Worm (Caenorhabditis elegans): ENCODE results near the gene lin-15B.

Gene lin-15B

DNA sequence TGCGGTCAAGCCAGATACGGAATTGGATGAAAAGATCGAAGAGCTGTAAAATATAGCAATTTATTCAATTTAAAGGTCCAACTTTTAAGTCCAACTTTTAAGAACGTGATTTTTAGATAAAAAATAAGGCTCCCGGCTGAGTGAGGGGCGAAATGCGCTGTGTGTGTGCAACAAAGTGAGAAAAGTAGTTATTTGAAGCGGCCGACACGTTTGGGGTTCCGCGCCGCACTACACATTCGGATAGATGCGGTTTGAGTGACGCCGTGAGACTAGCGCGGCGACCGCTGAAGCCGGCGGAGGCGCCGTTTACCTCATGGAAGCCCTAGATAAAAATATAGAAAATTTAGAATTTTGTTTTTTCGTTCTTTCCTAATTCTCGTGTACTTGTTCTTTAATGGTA, 44.9 kb downstream of the lin-15B start:
- TF ChIP-seq ets-7 (tag; optimal IDR thresholded peaks at IDR 0.05) (no peak), F13C5.2 (tag; optimal IDR thresholded peaks at IDR 0.05) (no peak), ceh-13 (GFP tag; optimal IDR thresholded peaks at IDR 0.05) (no peak), hmg-4 (GFP tag; optimal IDR thresholded peaks at IDR 0.05) (no peak), tbx-37 (GFP tag; conservative IDR thresholded peaks at IDR 0.05) (no peak), pes-1 (GFP tag; IDR thresholded peaks at IDR 0.05) (no peak), tra-4 (tag; optimal IDR thresholded peaks at IDR 0.05) (no peak), sea-1 (GFP tag; conservative IDR thresholded peaks at IDR 0.05) (no peak), B0310.2 (tag; optimal IDR thresholded peaks at IDR 0.05) (no peak), aly-1 (tag; optimal IDR thresholded peaks at IDR 0.05) (no peak), hnd-1 (tag; optimal IDR thresholded peaks at IDR 0.05) (no peak), ama-1 (optimal IDR thresholded peaks at IDR 0.05) (no peak), tbx-11 (GFP tag; IDR thresholded peaks at IDR 0.05) (no peak), scrt-1 (GFP tag; IDR thresholded peaks at IDR 0.05) (no peak), flt-1 (GFP tag; IDR thresholded peaks at IDR 0.05) (no peak), hmbx-1 (tag; optimal IDR thresholded peaks at IDR 0.05) (no peak)

DNA sequence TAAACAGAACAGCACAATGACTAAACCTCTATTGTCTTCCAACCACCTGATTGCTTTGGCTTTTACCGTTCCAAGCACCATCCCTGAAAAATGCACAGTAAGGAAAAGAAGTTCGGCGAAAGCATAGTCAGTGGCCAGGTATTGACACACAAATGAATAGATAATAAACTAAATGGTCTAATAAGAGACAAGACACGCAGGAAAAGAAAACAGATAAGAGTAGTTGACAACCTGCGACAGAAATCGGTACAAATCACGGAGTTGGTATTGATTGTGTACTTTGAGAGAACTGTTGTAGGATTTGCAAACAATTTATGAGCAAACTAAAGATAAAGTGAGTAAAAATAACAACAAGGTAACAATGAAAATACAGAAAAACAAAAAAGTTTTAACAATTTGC, 45.5 kb downstream of the lin-15B start, which contains the start of gene Y7A5A.1:
Gene Y7A5A.1, minus strand, starts transcription at position 83 of the 400 bp plus-strand sequence.
- TF ChIP-seq scrt-1 (GFP tag; IDR thresholded peaks at IDR 0.05) (no peak), tbx-37 (GFP tag; conservative IDR thresholded peaks at IDR 0.05) (no peak), ama-1 (optimal IDR thresholded peaks at IDR 0.05) (no peak), pes-1 (GFP tag; IDR thresholded peaks at IDR 0.05) (no peak), B0310.2 (tag; optimal IDR thresholded peaks at IDR 0.05) (no peak), flt-1 (GFP tag; IDR thresholded peaks at IDR 0.05) (no peak)

DNA sequence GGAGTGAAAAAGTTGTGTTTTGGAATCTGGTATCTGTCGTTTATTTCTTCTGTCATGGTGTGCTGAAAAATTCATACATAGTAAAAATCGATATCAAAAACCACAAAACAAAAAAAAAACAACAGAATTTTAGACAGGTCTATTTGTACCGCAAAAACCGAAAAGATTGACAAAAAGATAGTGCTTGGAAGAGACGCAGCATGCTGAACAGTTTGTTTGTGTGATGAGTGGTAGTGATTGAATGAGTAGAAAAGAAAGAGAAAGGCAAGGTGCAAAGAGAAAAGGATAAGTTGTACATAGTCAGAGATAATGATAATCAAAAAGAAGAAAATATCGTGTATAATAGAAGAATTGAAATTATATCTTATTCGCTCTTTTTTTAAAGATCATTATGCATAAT, 46.8 kb downstream of the lin-15B start, which contains the start of gene Y7A5A.2:
Gene Y7A5A.2, minus strand, starts transcription at position 62 of the 400 bp plus-strand sequence.
- TF ChIP-seq aly-1 (tag; optimal IDR thresholded peaks at IDR 0.05) = no peak
- TF ChIP-seq B0310.2 (tag; optimal IDR thresholded peaks at IDR 0.05) = no peak
- no peak for TF ChIP-seq flt-1 (GFP tag; IDR thresholded peaks at IDR 0.05)
- TF ChIP-seq ceh-36 (tag; optimal IDR thresholded peaks at IDR 0.05) = no peak
- TF ChIP-seq tra-4 (tag; optimal IDR thresholded peaks at IDR 0.05) = no peak
- no peak for TF ChIP-seq hmg-4 (GFP tag; optimal IDR thresholded peaks at IDR 0.05)
- no peak for TF ChIP-seq ets-7 (tag; optimal IDR thresholded peaks at IDR 0.05)
- no peak for TF ChIP-seq ceh-13 (GFP tag; optimal IDR thresholded peaks at IDR 0.05)

DNA sequence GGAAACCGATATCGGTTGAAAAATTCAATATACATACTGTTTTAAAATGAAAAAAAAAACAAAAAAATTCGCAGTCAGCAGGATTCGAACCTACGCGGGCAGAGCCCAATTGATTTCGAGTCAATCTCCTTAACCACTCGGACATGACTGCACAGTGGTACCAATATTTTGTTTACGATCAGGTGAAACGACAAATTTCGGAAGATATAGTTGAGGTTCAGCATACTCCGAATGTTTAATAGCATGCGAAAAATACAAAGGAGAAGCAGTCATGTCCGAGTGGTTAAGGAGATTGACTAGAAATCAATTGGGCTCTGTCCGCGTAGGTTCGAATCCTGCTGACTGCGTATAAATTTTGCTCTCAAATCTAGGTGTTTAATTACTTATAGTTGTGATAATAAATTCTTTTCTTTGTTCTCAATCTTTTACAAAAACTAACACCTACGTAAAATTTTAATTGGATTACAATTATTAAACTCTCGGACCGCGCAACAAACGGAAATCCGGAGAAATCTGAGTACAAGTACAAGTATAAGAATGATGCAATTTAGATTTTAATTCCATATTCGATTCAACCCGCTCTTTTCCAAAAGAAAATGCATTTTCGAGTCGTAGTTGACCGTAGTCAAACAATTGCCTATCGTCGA, 47.5 kb downstream of the lin-15B start, which contains the start of gene Y7A5A.13:
Gene Y7A5A.13, plus strand, starts transcription at position 597 of the 647 bp plus-strand sequence.
- no peak for TF ChIP-seq hnd-1 (tag; optimal IDR thresholded peaks at IDR 0.05)
- no peak for TF ChIP-seq B0310.2 (tag; optimal IDR thresholded peaks at IDR 0.05)
- no peak for TF ChIP-seq tbx-11 (GFP tag; IDR thresholded peaks at IDR 0.05)
- no peak for TF ChIP-seq tbx-37 (GFP tag; conservative IDR thresholded peaks at IDR 0.05)
- TF ChIP-seq ets-7 (tag; optimal IDR thresholded peaks at IDR 0.05) = no peak
- no peak for TF ChIP-seq hmbx-1 (tag; optimal IDR thresholded peaks at IDR 0.05)
- TF ChIP-seq sea-1 (GFP tag; conservative IDR thresholded peaks at IDR 0.05) = no peak
- TF ChIP-seq ceh-13 (GFP tag; optimal IDR thresholded peaks at IDR 0.05) = no peak
- no peak for TF ChIP-seq scrt-1 (GFP tag; IDR thresholded peaks at IDR 0.05)
- TF ChIP-seq F13C5.2 (tag; optimal IDR thresholded peaks at IDR 0.05) = no peak
- TF ChIP-seq aly-1 (tag; optimal IDR thresholded peaks at IDR 0.05) = no peak
- no peak for TF ChIP-seq ceh-36 (tag; optimal IDR thresholded peaks at IDR 0.05)
- TF ChIP-seq hmg-4 (GFP tag; optimal IDR thresholded peaks at IDR 0.05) = no peak
- TF ChIP-seq tra-4 (tag; optimal IDR thresholded peaks at IDR 0.05) = no peak
- TF ChIP-seq ama-1 (optimal IDR thresholded peaks at IDR 0.05) = no peak
- TF ChIP-seq flt-1 (GFP tag; IDR thresholded peaks at IDR 0.05) = no peak

DNA sequence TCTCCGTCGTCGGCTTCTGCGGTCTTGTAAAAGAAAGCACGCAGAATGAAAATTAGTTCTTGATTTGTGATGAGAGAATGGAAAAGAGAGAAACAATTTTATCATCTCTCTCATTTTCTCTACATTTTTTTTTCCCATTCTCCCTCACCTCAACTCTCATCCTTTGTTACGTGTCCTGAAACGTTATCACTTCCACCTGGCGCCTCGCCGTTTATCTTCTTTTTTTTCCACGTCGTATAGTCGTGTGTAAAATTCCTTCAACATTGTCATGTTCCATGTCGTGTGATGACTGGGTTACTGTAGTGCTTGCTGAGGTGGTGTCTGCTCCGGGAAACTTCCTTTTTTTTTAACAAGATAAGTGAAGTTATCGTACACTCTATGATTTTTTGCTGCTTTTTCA, 53.6 kb downstream of the lin-15B start:
- TF ChIP-seq aly-1 (tag; optimal IDR thresholded peaks at IDR 0.05) = no peak
- no peak for TF ChIP-seq tbx-37 (GFP tag; conservative IDR thresholded peaks at IDR 0.05)
- no peak for TF ChIP-seq pes-1 (GFP tag; IDR thresholded peaks at IDR 0.05)
- TF ChIP-seq hmg-4 (GFP tag; optimal IDR thresholded peaks at IDR 0.05) = no peak
- TF ChIP-seq B0310.2 (tag; optimal IDR thresholded peaks at IDR 0.05) = no peak
- no peak for TF ChIP-seq sea-1 (GFP tag; conservative IDR thresholded peaks at IDR 0.05)
- no peak for TF ChIP-seq tbx-11 (GFP tag; IDR thresholded peaks at IDR 0.05)
- no peak for TF ChIP-seq scrt-1 (GFP tag; IDR thresholded peaks at IDR 0.05)
- TF ChIP-seq hnd-1 (tag; optimal IDR thresholded peaks at IDR 0.05) = no peak
- no peak for TF ChIP-seq ets-7 (tag; optimal IDR thresholded peaks at IDR 0.05)
- no peak for TF ChIP-seq flt-1 (GFP tag; IDR thresholded peaks at IDR 0.05)

All from whole organism, early embryonic.